Fruit fly (Drosophila melanogaster) Kc167 (cell line): ENCODE data around the gene CG3552.

Experiments used
- Myc ChIP-seq: fragments of >200 bp; optimal IDR thresholded peaks from 2 replicates; lab custom pipeline; 2017; ENCODE audit warnings: missing external identifiers
- Sin3A ChIP-seq: fragments of >200 bp; optimal IDR thresholded peaks from 2 replicates; lab custom pipeline; 2018; ENCODE audit warnings: missing external identifiers
- h ChIP-seq: fragments of >200 bp; optimal IDR thresholded peaks from 3 replicates; lab custom pipeline; 2018; ENCODE audit warnings: missing external identifiers
- insv ChIP-seq: fragments of >200 bp; optimal IDR thresholded peaks from 3 replicates; lab custom pipeline; 2018; ENCODE audit warnings: missing external identifiers
- psq ChIP-seq: fragments of >200 bp; optimal IDR thresholded peaks from 2 replicates; lab custom pipeline; 2017; ENCODE audit warnings: missing external identifiers
- ttk ChIP-seq: sonication (Bioruptor generic); optimal IDR thresholded peaks from 2 replicates; lab custom pipeline; 2017; ENCODE audit warnings: missing external identifiers

Gene CG3552

dm6 chr3L:9423757-9424527, 32.2 kb upstream of the CG3552 start:
- no peak for TF ChIP-seq insv

DNA sequence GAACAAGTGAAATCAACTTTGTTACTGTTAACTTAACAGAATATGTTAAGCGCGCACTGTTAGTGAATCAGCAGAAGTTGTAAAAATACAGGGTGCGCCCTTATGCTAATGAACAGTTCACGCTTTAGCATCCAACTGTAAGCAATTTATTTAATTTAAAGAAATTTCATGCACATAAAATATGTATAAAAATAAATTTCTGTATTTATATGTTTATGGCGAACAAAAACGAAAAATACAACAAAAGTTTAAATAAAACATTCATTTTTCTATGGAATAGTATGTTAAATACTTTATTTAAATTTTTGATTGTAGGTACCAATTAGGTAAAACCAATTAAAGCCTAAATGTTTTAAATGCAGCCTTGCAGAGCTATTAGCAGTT, 31.6 kb upstream of the CG3552 start:
- TF ChIP-seq h (lab: Kevin White, UChicago) (no peak), Sin3A (lab: Kevin White, UChicago) (no peak), ttk (lab: Kevin White, UChicago) (no peak), insv (no peak), psq (lab: Kevin White, UChicago) (no peak), Myc (lab: Kevin White, UChicago) (no peak)

dm6 chr3L:9425838-9426237, 30.3 kb upstream of the CG3552 start:
- TF ChIP-seq h (lab: Kevin White, UChicago) = no peak
- TF ChIP-seq Myc (lab: Kevin White, UChicago) = no peak
- TF ChIP-seq psq (lab: Kevin White, UChicago) = no peak
- no peak for TF ChIP-seq Sin3A (lab: Kevin White, UChicago)
- TF ChIP-seq ttk (lab: Kevin White, UChicago) = no peak
- TF ChIP-seq insv = no peak

- TF ChIP-seq insv (no peak), Myc (lab: Kevin White, UChicago) (no peak), Sin3A (lab: Kevin White, UChicago) (no peak), h (lab: Kevin White, UChicago) (no peak), ttk (lab: Kevin White, UChicago) (no peak), psq (lab: Kevin White, UChicago) (no peak)
These were observed 29.3 kb upstream of the CG3552 start, which contains the start of the genes Atat and Shc for dm6 chr3L:9426656-9427294. Gene Atat, minus strand, starts transcription at chr3L:9426758. Gene Shc, plus strand, starts transcription at chr3L:9427010.

dm6 chr3L:9429665-9430607, 26.2 kb upstream of the CG3552 start, which contains the start of the genes RpS17 and MTF-1:
Gene RpS17, minus strand, starts transcription at chr3L:9429821.
Gene MTF-1, plus strand, starts transcription at chr3L:9430312.
- TF ChIP-seq h (lab: Kevin White, UChicago) (no peak), Myc (lab: Kevin White, UChicago) (no peak), insv (no peak), psq (lab: Kevin White, UChicago) (no peak), Sin3A (lab: Kevin White, UChicago) (no peak), ttk (lab: Kevin White, UChicago) (no peak)

DNA sequence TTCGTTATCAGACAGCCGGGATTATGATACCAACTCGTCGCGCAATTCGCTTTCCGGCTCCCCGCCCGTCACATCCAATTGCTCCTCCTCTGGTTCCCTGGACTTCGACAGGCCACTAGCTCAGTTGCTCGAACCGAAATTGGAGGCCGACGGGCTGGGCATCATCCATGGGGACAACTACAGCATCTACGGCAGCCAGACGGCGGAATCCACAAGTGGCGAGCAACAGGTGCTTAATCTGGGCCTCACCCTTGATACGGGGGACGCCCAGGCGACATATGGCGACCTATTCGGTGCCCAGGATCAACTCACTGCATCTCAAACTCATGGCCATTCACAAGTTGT, 25.5 kb upstream of the CG3552 start:
- TF ChIP-seq psq (lab: Kevin White, UChicago) (no peak), ttk (lab: Kevin White, UChicago) (no peak), Myc (lab: Kevin White, UChicago) (no peak), h (lab: Kevin White, UChicago) (no peak), insv (no peak), Sin3A (lab: Kevin White, UChicago) (no peak)

DNA sequence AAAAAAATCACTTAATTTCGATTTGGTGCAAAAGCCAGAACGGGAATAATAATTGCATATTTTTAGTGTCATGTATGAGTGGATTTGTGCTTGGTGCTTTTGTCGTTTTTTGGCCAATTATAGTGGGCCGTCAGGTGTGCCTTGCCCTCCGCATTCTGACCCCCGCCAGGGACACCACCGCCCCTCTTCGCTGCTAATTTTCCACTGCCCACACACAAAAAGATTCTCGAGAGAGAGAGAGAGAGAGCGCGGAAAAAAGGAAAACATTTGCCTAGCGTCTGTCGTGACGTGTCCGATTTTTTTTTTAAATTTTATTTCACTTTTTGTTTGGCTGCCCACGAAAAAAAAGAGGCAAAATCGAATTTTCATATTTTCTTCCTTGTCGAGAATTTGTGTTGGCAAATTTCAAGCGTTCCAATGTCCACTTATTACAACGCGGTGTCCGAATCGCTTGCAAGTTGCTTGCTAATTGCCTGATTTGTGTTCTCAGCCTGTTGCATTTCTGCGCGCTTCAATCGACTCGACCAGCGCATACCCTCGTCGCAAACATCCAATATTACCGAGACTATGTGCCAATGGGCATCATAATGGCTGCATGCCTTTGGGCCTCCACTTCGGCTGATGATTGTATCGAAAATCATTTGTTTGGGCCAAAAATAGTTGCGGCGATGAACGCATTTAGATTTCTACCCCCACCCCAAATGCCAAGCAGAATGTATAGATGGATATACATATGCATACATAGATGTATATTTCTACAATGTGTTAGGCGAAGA, 24.1 kb upstream of the CG3552 start:
- no peak for TF ChIP-seq Sin3A (lab: Kevin White, UChicago)
- no peak for TF ChIP-seq h (lab: Kevin White, UChicago)
- no peak for TF ChIP-seq psq (lab: Kevin White, UChicago)
- TF ChIP-seq insv = no peak
- TF ChIP-seq Myc (lab: Kevin White, UChicago) = no peak
- TF ChIP-seq ttk (lab: Kevin White, UChicago) = no peak

DNA sequence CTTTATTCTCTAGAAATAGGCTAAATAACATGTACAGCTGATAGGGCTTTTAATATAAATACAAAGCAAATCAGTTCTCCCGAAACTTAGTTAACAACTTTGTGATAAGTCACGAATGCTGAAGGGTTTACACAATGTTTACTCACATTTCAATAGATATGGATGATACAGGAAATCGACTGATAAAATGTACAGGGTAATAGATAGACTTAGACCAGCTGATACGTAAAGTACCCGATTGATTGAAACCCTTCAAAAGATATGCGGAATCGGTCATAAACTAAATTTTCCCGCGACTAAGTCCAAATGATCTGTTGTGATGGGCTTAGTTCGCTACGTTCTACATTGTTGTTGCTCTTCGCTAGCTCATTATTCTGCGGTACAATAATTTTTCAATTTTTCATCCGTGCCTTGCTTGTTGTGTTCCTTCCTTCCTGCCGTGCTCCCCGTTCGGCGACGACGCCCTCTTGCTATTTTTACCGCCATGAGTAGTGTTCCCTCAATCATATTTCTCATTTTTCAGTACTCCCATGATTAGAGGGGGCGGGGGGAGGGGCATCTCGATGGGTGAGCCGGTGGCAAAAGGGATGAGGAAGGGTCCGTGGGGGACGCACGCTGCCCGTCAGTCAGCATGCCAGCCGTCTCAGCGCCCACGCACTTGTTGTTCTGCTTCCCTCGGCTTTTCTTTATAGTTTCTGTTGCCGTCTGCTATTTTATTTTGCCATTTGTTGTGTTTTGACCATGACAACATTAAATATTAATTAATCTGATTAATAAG, 23.1 kb upstream of the CG3552 start:
- TF ChIP-seq psq (lab: Kevin White, UChicago) = no peak
- TF ChIP-seq h (lab: Kevin White, UChicago) = no peak
- no peak for TF ChIP-seq insv
- TF ChIP-seq Sin3A (lab: Kevin White, UChicago) = no peak
- no peak for TF ChIP-seq Myc (lab: Kevin White, UChicago)
- no peak for TF ChIP-seq ttk (lab: Kevin White, UChicago)

- TF ChIP-seq h (lab: Kevin White, UChicago) = no peak
- no peak for TF ChIP-seq ttk (lab: Kevin White, UChicago)
- no peak for TF ChIP-seq psq (lab: Kevin White, UChicago)
- no peak for TF ChIP-seq Sin3A (lab: Kevin White, UChicago)
- no peak for TF ChIP-seq Myc (lab: Kevin White, UChicago)
- TF ChIP-seq insv = no peak
These were observed 20.8 kb upstream of the CG3552 start, which contains the start of gene CG42526 for dm6 chr3L:9435315-9435714. Gene CG42526, minus strand, starts transcription at chr3L:9435399.

DNA sequence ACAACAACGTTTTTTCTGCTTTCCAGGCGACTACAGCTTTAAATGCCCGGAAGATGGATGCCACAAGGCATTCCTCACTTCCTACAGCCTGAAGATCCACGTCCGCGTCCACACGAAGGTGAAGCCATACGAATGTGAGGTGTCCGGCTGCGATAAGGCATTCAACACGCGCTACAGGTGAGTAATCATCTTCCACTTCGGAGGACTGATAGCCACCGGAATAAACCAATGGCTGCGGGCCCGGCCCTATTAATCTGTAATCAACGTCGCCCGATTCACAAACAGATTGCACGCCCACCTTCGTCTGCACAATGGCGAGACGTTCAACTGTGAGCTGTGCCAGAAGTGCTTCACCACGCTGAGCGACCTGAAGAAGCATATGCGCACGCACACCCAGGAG, 20.3 kb upstream of the CG3552 start:
- TF ChIP-seq h (lab: Kevin White, UChicago) = no peak
- no peak for TF ChIP-seq psq (lab: Kevin White, UChicago)
- TF ChIP-seq insv = no peak
